Worm (Caenorhabditis elegans) whole organism, mixed stage, embryonic: ENCODE measurements around the gene F13H8.12.

Experiments used
- bed-3 ChIP-seq: fragments of 200-800 bp; sonication (Bioruptor generic); optimal IDR thresholded peaks from 3 replicates; lab custom pipeline; 2018; ENCODE audit warnings: mild to moderate bottlenecking, missing genetic modification characterization, moderate library complexity, missing compliant biosample characterization
- ceh-39 ChIP-seq: fragments of 150-350 bp; optimal IDR thresholded peaks from 2 replicates; lab custom pipeline; 2014; ENCODE audit warnings: missing biosample characterization, missing genetic modification characterization
- ces-1 ChIP-seq: fragments of 150-350 bp; optimal IDR thresholded peaks from 2 replicates; lab custom pipeline; 2014; ENCODE audit warnings: missing biosample characterization, missing genetic modification reagents, missing genetic modification characterization
- elt-1 ChIP-seq: sonication (generic microtip); optimal IDR thresholded peaks from 2 replicates; lab custom pipeline; 2017; ENCODE audit warnings: missing genetic modification characterization, mild to moderate bottlenecking, missing compliant biosample characterization, antibody characterized with exemption, moderate library complexity, borderline replicate concordance; ENCODE audit not compliant: insufficient read depth
- lin-13 ChIP-seq: fragments of 150-350 bp; optimal IDR thresholded peaks from 2 replicates; lab custom pipeline; 2014; ENCODE audit warnings: missing biosample characterization, missing genetic modification characterization
- lin-32 ChIP-seq: fragments of 200-800 bp; sonication (Bioruptor generic); optimal IDR thresholded peaks from 2 replicates; lab custom pipeline; 2018; ENCODE audit warnings: mild to moderate bottlenecking, missing genetic modification characterization, missing compliant biosample characterization
- lsy-2 ChIP-seq: fragments of 150-350 bp; optimal IDR thresholded peaks from 2 replicates; lab custom pipeline; 2014; ENCODE audit warnings: missing biosample characterization, missing genetic modification characterization
- mep-1 ChIP-seq: fragments of 150-350 bp; optimal IDR thresholded peaks from 2 replicates; lab custom pipeline; 2017; ENCODE audit warnings: missing biosample characterization, missing genetic modification reagents, missing genetic modification characterization, inconsistent platforms
- nhr-12 ChIP-seq: fragments of 150-350 bp; optimal IDR thresholded peaks from 2 replicates; lab custom pipeline; 2014; ENCODE audit warnings: missing biosample characterization, missing genetic modification characterization
- nhr-2 ChIP-seq: fragments of 150-350 bp; optimal IDR thresholded peaks from 2 replicates; lab custom pipeline; 2014; ENCODE audit warnings: missing biosample characterization, missing genetic modification characterization
- nhr-237 ChIP-seq: fragments of 150-350 bp; optimal IDR thresholded peaks from 2 replicates; lab custom pipeline; 2014; ENCODE audit warnings: missing biosample characterization, missing genetic modification characterization
- nhr-28 ChIP-seq: fragments of 150-350 bp; optimal IDR thresholded peaks from 2 replicates; lab custom pipeline; 2014; ENCODE audit warnings: missing biosample characterization, missing genetic modification characterization
- nhr-76 ChIP-seq: sonication (generic microtip); optimal IDR thresholded peaks from 2 replicates; lab custom pipeline; 2017; ENCODE audit warnings: missing biosample characterization, missing genetic modification characterization
- pha-4 ChIP-seq: fragments of 150-350 bp; optimal IDR thresholded peaks from 2 replicates; lab custom pipeline; 2018; ENCODE audit warnings: missing biosample characterization, missing genetic modification reagents, missing genetic modification characterization
- sptf-1 ChIP-seq: sonication (generic microtip); optimal IDR thresholded peaks from 2 replicates; lab custom pipeline; 2017; ENCODE audit warnings: mild to moderate bottlenecking, missing genetic modification characterization, moderate library complexity, missing compliant biosample characterization
- tbx-8 ChIP-seq: fragments of 200-800 bp; sonication (Bioruptor generic); optimal IDR thresholded peaks from 2 replicates; lab custom pipeline; 2018; ENCODE audit warnings: mild to moderate bottlenecking, missing genetic modification characterization, moderate library complexity, missing compliant biosample characterization
- ztf-11 ChIP-seq: fragments of 150-350 bp; optimal IDR thresholded peaks from 2 replicates; lab custom pipeline; 2014; ENCODE audit warnings: missing biosample characterization, missing genetic modification characterization

F13H8.12 gene

ce11 chrII:6311459-6311858 is 49.1 kb downstream of the F13H8.12 start:
- TF ChIP-seq ces-1 (GFP tag; lab: Kevin White, UChicago), result peak; percentile 14
- no peak for TF ChIP-seq bed-3 (GFP tag; lab: Kevin White, UChicago)

DNA sequence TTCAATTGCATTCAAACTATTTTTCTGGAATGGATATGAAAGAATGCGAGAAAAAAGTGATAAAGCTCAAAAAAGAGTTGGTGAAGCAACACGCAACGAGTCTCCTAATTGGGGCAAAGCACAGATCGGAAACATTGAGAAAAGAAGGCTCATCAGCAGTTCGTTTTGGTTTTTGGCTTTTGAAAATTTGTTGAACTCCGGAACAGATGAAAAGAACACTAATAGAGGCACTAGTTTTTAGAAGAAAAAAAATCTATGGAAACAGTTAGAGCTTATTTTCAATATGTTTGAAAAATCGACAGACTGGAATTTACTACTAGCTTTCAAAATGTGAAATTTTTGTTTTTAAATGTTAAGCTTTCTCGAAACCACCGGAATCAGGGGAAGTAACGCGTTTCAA is 49.6 kb downstream of the F13H8.12 start:
- no peak for TF ChIP-seq nhr-76 (tag; lab: Kevin White, UChicago)
- TF ChIP-seq ces-1 (GFP tag; lab: Kevin White, UChicago), result no peak
- no peak for TF ChIP-seq pha-4 (tag; lab: Kevin White, UChicago)
- TF ChIP-seq lin-13 (tag; lab: Kevin White, UChicago), result no peak
- no peak for TF ChIP-seq ztf-11 (tag; lab: Kevin White, UChicago)
- no peak for TF ChIP-seq ceh-39
- TF ChIP-seq tbx-8 (GFP tag; lab: Kevin White, UChicago), result no peak
- TF ChIP-seq nhr-2 (tag; lab: Kevin White, UChicago), result no peak
- TF ChIP-seq mep-1 (tag; lab: Kevin White, UChicago), result no peak
- no peak for TF ChIP-seq bed-3 (GFP tag; lab: Kevin White, UChicago)
- no peak for TF ChIP-seq nhr-28 (tag; lab: Kevin White, UChicago)
- no peak for TF ChIP-seq lin-32 (GFP tag; lab: Kevin White, UChicago)
- no peak for TF ChIP-seq nhr-237 (tag; lab: Kevin White, UChicago)
- TF ChIP-seq elt-1 (tag; lab: Kevin White, UChicago), result no peak
- no peak for TF ChIP-seq sptf-1 (tag; lab: Kevin White, UChicago)
- TF ChIP-seq lsy-2 (tag; lab: Kevin White, UChicago), result no peak
- no peak for TF ChIP-seq nhr-12 (tag; lab: Kevin White, UChicago)
